Worm (Caenorhabditis elegans): Measurements from ENCODE around the gene tomm-20.

tomm-20 gene

ce11 chrV:12303453-12304077 is 39.7 kb downstream of the tomm-20 start (continued):
- TF ChIP-seq zip-4 (GFP tag; optimal IDR thresholded peaks at IDR 0.05), result peak; percentile 73
- TF ChIP-seq hlh-17 (GFP tag; optimal IDR thresholded peaks at IDR 0.05; ENCODE audit: borderline replicate concordance), result no peak
- peak; percentile 86 for TF ChIP-seq nhr-19 (GFP tag; conservative IDR thresholded peaks at IDR 0.05)
- TF ChIP-seq fkh-10 (GFP tag; optimal IDR thresholded peaks at IDR 0.05), result peak; percentile 56
- TF ChIP-seq mep-1 (tag; optimal IDR thresholded peaks at IDR 0.05), result peak; percentile 58
- peak; percentile 23 for TF ChIP-seq ceh-90 (tag; optimal IDR thresholded peaks at IDR 0.05)
- TF ChIP-seq isw-1 (GFP tag; IDR thresholded peaks at IDR 0.05), result peak; percentile 23; the same call in 1 of the 2 replicates
- TF ChIP-seq lin-13 (GFP tag; optimal IDR thresholded peaks at IDR 0.05), result peak; percentile 65
- TF ChIP-seq swsn-7 (tag; optimal IDR thresholded peaks at IDR 0.05), result peak; percentile 87
- peak; percentile 26 for TF ChIP-seq hpl-2 (GFP tag; optimal IDR thresholded peaks at IDR 0.05)
- peak; percentile 27 to 68 (median 56) for TF ChIP-seq dpl-1 (GFP tag; optimal IDR thresholded peaks at IDR 0.05)
- peak; percentile 64 for TF ChIP-seq ceh-63 (GFP tag; optimal IDR thresholded peaks at IDR 0.05)
- TF ChIP-seq ets-5 (GFP tag; IDR thresholded peaks at IDR 0.05), result no peak
- peak; percentile 71 for TF ChIP-seq ama-1 (optimal IDR thresholded peaks at IDR 0.05)
- TF ChIP-seq nhr-85 (tag), result peak; percentile 93
- TF ChIP-seq tbx-2 (tag; optimal IDR thresholded peaks at IDR 0.05), result peak; percentile 82
- peak; percentile 60 for TF ChIP-seq ceh-8 (GFP tag; optimal IDR thresholded peaks at IDR 0.05)
- peak; percentile 57 for TF ChIP-seq snpc-4 (tag; optimal IDR thresholded peaks at IDR 0.05)
- TF ChIP-seq alr-1 (tag; optimal IDR thresholded peaks at IDR 0.05; ENCODE audit: borderline replicate concordance), result no peak
- TF ChIP-seq sox-4 (tag; optimal IDR thresholded peaks at IDR 0.05), result peak; percentile 72
- TF ChIP-seq lin-35 (GFP tag; optimal IDR thresholded peaks at IDR 0.05), result peak; percentile 71 to 74
- peak; percentile 68 for TF ChIP-seq fos-1 (tag; optimal IDR thresholded peaks at IDR 0.05)
- TF ChIP-seq unc-86 (tag; optimal IDR thresholded peaks at IDR 0.05), result peak; percentile 77
- peak; percentile 87 for TF ChIP-seq nhr-90 (tag; optimal IDR thresholded peaks at IDR 0.05; ENCODE audit: poor library complexity)
- TF ChIP-seq lin-15B (tag; optimal IDR thresholded peaks at IDR 0.05), result peak; percentile 15
- TF ChIP-seq sptf-1 (tag; optimal IDR thresholded peaks at IDR 0.05), result no peak
- peak; percentile 93 for TF ChIP-seq pax-3 (tag; optimal IDR thresholded peaks at IDR 0.05)
- TF ChIP-seq ces-1 (GFP tag; optimal IDR thresholded peaks at IDR 0.05), result no peak
- TF ChIP-seq efl-1 (optimal IDR thresholded peaks at IDR 0.05), result peak; percentile 69 to 73
- peak; percentile 52 to 97 for TF ChIP-seq efl-1 (GFP tag; optimal IDR thresholded peaks at IDR 0.05 in 1 of 2)
- peak; percentile 84 for TF ChIP-seq efl-3 (GFP tag; optimal IDR thresholded peaks at IDR 0.05)
- peak; percentile 74 for TF ChIP-seq unc-98 (GFP tag; IDR thresholded peaks at IDR 0.05)
- peak; percentile 88 for TF ChIP-seq nhr-71 (tag; optimal IDR thresholded peaks at IDR 0.05)
- TF ChIP-seq hlh-4 (tag; optimal IDR thresholded peaks at IDR 0.05), result no peak
- peak; percentile 80 for TF ChIP-seq pqm-1 (tag; optimal IDR thresholded peaks at IDR 0.05)
- no peak for TF ChIP-seq egl-27 (tag; optimal IDR thresholded peaks at IDR 0.05)

DNA sequence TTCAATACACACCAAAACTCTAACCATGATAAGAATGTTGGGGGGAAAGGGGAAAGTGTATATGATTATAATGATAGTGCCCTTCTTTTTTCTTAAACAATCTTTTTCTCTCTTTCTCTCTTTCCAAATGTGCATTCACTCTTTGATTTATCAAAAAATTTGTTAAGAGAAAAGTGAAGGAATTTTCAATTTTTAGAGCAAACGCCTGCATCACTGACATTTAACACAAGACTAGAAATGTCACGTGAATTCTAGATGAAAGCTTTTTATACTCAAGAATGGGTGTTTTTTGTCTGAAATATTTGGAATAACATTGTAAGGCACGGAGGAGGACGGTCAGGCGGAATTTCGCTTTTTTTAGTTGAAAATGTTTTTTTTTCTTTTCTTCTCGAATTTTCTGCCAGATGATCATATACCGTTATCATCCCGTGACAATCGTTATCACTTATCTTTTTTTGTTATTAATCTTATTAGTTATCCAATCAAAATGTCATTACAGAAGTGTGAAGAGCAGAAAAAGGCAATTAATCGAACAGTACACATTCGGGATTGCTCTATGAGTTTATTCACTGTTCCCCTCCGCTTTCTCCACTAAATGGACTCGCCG is 41.2 kb downstream of the tomm-20 start, which contains the start of the genes frm-7 and F55C5.17:
TSS of gene frm-7 (plus strand) at position 500 of the 607 bp plus-strand sequence.
TSS of gene F55C5.17 (plus strand) at position 557 of the 607 bp plus-strand sequence.
- no peak for TF ChIP-seq lin-39 (tag; optimal IDR thresholded peaks at IDR 0.05)
- TF ChIP-seq unc-30 (tag; optimal IDR thresholded peaks at IDR 0.05), result no peak
- TF ChIP-seq nhr-237 (tag; optimal IDR thresholded peaks at IDR 0.05), result no peak
- no peak for TF ChIP-seq mab-9 (GFP tag; IDR thresholded peaks at IDR 0.05)
- peak in 1 of 2 experiments; percentile 25 for TF ChIP-seq lin-35 (GFP tag; optimal IDR thresholded peaks at IDR 0.05)
- TF ChIP-seq nhr-71 (tag; optimal IDR thresholded peaks at IDR 0.05), result peak; percentile 43
- TF ChIP-seq hpl-2 (GFP tag; optimal IDR thresholded peaks at IDR 0.05), result no peak
- no peak for TF ChIP-seq F16B12.6 (tag; optimal IDR thresholded peaks at IDR 0.05)
- TF ChIP-seq Y116A8C.19 (tag; optimal IDR thresholded peaks at IDR 0.05; ENCODE audit: borderline replicate concordance), result no peak
- TF ChIP-seq nhr-90 (tag; optimal IDR thresholded peaks at IDR 0.05; ENCODE audit: poor library complexity), result peak; percentile 40
- TF ChIP-seq blmp-1 (tag; optimal IDR thresholded peaks at IDR 0.05), result no peak
- TF ChIP-seq mef-2 (tag; optimal IDR thresholded peaks at IDR 0.05), result no peak
- no peak for TF ChIP-seq hlh-17 (GFP tag; optimal IDR thresholded peaks at IDR 0.05; ENCODE audit: borderline replicate concordance)
- TF ChIP-seq hlh-4 (tag; optimal IDR thresholded peaks at IDR 0.05), result no peak
- TF ChIP-seq ceh-90 (tag; optimal IDR thresholded peaks at IDR 0.05), result no peak
- TF ChIP-seq sptf-1 (tag; optimal IDR thresholded peaks at IDR 0.05), result no peak
- no peak for TF ChIP-seq efl-1 (optimal IDR thresholded peaks at IDR 0.05)
- TF ChIP-seq efl-1 (GFP tag; optimal IDR thresholded peaks at IDR 0.05 in 1 of 2), result peak in 1 of 2 experiments; percentile 90
- no peak for TF ChIP-seq fkh-4 (tag; optimal IDR thresholded peaks at IDR 0.05; ENCODE audit: borderline replicate concordance)
- TF ChIP-seq elt-2 (tag; optimal IDR thresholded peaks at IDR 0.05), result peak; percentile 72
- TF ChIP-seq lin-14 (GFP tag; optimal IDR thresholded peaks at IDR 0.05), result peak; percentile 25
- no peak for TF ChIP-seq ceh-88 (GFP tag; IDR thresholded peaks at IDR 0.05)
- TF ChIP-seq pax-3 (tag; optimal IDR thresholded peaks at IDR 0.05), result no peak
- TF ChIP-seq jun-1 (tag; optimal IDR thresholded peaks at IDR 0.05), result no peak

Measured in whole organism, L1 larva.